Fruit fly (Drosophila melanogaster) S2 (cell line): ENCODE results near the gene Nubp2.

Experiments used
- CG8478 ChIP-seq: fragments of >200 bp; optimal IDR thresholded peaks from 2 replicates; lab custom pipeline; 2018
- CTCF ChIP-seq, 2 experiments: fragments of >200 bp; optimal IDR thresholded peaks; 2 replicates each; lab custom pipeline; 2018

Gene Nubp2

dm6 chr3L:20530347-20531177 is 4.2 kb downstream of the Nubp2 start:
- no peak for TF ChIP-seq CTCF (optimal IDR thresholded peaks at IDR 0.05; lab: Kevin White, UChicago)
- TF ChIP-seq CG8478 (lab: Kevin White, UChicago): no peak

- TF ChIP-seq CTCF (optimal IDR thresholded peaks at IDR 0.05; lab: Kevin White, UChicago): no peak
- TF ChIP-seq CG8478 (lab: Kevin White, UChicago): no peak
These were observed 4.9 kb downstream of the Nubp2 start for dm6 chr3L:20531257-20531656.

dm6 chr3L:20533409-20533808 is 7.0 kb downstream of the Nubp2 start, which contains the start of gene CG13250:
Gene CG13250 (plus strand): TSS chr3L:20533709.
- TF ChIP-seq CTCF (optimal IDR thresholded peaks at IDR 0.05; lab: Kevin White, UChicago): no peak
- no peak for TF ChIP-seq CG8478 (lab: Kevin White, UChicago)

dm6 chr3L:20536919-20537318 is 10.5 kb downstream of the Nubp2 start:
- TF ChIP-seq CG8478 (lab: Kevin White, UChicago) (no peak), CTCF (optimal IDR thresholded peaks at IDR 0.05; lab: Kevin White, UChicago) (no peak)

- no peak for TF ChIP-seq CG8478 (lab: Kevin White, UChicago)
- no peak for TF ChIP-seq CTCF (optimal IDR thresholded peaks at IDR 0.05; lab: Kevin White, UChicago)
These were observed 11.4 kb downstream of the Nubp2 start for dm6 chr3L:20537655-20538300.

dm6 chr3L:20538458-20538857 is 12.1 kb downstream of the Nubp2 start:
- TF ChIP-seq CG8478 (lab: Kevin White, UChicago): no peak
- no peak for TF ChIP-seq CTCF (optimal IDR thresholded peaks at IDR 0.05; lab: Kevin White, UChicago)

DNA sequence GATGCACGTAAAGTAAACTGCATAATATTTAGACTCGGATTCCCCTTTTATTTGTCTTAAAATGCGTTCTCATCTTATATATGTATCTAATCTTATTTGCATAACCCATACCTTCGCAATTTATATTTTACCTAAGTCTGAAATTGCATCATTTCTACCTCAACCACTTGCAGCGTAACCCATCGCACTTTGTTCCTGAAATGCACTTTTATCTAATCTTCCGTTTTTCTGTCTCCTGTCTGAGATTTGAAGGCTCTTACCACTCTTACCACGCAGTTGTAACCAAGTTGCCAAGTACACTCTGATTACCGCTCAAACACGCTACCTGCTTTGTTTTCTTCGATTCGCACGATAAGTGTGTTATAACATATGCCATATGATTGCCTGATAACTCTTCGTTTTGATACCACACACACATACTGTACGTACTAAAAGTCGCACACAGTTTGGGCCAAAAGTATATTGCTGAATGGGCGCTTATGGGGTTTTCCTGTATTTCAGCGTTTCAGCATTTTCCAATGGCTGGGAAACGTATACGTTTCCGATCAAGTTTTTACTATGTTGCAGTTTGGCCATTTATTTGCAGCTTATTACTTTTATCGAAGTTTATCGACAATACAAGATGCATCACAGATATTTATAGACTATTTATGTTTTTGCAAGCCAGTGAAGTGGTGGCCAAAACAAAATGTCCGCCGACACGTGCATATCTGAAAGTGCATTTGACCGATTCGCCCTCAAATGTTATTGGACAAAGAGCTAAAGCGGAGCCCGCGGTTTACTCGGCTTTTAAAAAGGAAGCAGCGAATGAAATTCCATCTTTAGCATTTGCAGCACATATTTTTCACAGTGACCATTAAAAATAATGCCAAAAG is 13.0 kb downstream of the Nubp2 start:
- no peak for TF ChIP-seq CTCF (optimal IDR thresholded peaks at IDR 0.05; lab: Kevin White, UChicago)
- TF ChIP-seq CG8478 (lab: Kevin White, UChicago): no peak

- TF ChIP-seq CG8478 (lab: Kevin White, UChicago): no peak
- TF ChIP-seq CTCF (optimal IDR thresholded peaks at IDR 0.05; lab: Kevin White, UChicago): no peak
These were observed 14.0 kb downstream of the Nubp2 start, which contains the start of gene Rcd2 for dm6 chr3L:20540182-20540974. Gene Rcd2 (minus strand): TSS chr3L:20540417.

dm6 chr3L:20540975-20541951 is 14.9 kb downstream of the Nubp2 start:
- TF ChIP-seq CTCF (optimal IDR thresholded peaks at IDR 0.05; lab: Kevin White, UChicago) (peak in 1 of 2 experiments; percentile 62), CG8478 (lab: Kevin White, UChicago) (no peak)

dm6 chr3L:20548201-20548854 is 22.0 kb downstream of the Nubp2 start:
- TF ChIP-seq CG8478 (lab: Kevin White, UChicago) (no peak), CTCF (optimal IDR thresholded peaks at IDR 0.05; lab: Kevin White, UChicago) (no peak)

DNA sequence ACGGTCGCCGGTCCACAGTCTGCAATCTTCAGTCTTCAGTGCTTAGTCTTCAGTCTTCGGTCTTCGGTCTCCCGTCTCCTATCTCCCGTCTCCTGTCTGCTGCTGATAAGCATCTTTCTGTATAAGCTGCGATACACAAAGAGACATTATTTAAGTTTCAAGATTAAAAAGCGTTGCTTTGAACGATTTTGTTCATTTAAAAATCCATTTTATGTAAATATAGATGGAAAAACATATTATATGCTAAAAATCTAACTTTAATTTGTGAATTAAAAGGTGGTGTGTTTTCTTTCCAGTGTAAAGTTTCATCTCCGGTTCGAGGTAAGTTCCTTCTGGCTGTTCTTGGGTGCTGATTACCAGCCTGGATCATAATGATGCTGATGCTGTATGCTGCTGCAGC is 23.0 kb downstream of the Nubp2 start:
- TF ChIP-seq CG8478 (lab: Kevin White, UChicago) (no peak), CTCF (optimal IDR thresholded peaks at IDR 0.05; lab: Kevin White, UChicago) (no peak)

DNA sequence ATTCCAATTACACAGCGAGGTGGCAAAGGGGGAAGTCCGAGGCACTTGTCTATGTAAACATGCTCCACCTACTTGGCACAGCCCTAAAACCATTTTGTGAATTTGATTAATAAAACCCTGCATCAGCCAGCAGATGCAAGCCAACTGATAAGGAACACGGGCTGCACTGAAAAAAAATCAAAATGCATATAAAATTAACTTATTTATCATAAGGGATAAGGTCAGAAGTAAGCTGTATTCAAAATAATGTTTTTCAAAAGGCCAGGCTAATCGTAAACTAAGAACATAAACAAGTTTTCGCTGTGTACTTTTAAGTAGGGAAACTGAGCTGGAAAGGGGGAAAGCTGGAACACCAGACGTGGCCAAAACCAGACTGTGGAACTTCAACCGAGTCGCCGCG is 25.5 kb downstream of the Nubp2 start:
- TF ChIP-seq CG8478 (lab: Kevin White, UChicago): no peak
- no peak for TF ChIP-seq CTCF (optimal IDR thresholded peaks at IDR 0.05; lab: Kevin White, UChicago)
